Fruit fly (Drosophila melanogaster) whole organism, embryonic: ENCODE data around the gene CG10347.

Source experiments
- Adf1 ChIP-seq: fragments of 200-800 bp; sonication (Bioruptor generic); IDR thresholded peaks from 2 replicates; pipeline ENCODE4 v1.3.6; 2022; ENCODE audit warnings: missing biosample characterization, missing genetic modification characterization
- Bdp1 ChIP-seq: fragments of 200-800 bp; sonication (Bioruptor generic); optimal IDR thresholded peaks from 3 replicates; lab custom pipeline; 2016; ENCODE audit warnings: missing biosample characterization, missing genetic modification characterization
- CG10654 ChIP-seq: fragments of 200-800 bp; sonication (Bioruptor generic); optimal IDR thresholded peaks from 2 replicates; lab custom pipeline; 2016; ENCODE audit warnings: missing biosample characterization, missing genetic modification characterization
- CG11093 ChIP-seq: fragments of 200-800 bp; sonication (Bioruptor generic); IDR thresholded peaks from 3 replicates; pipeline ENCODE4 v1.3.6; 2022; ENCODE audit warnings: missing biosample characterization, missing genetic modification characterization
- CG11398 ChIP-seq: fragments of 200-800 bp; sonication (Bioruptor generic); optimal IDR thresholded peaks from 2 replicates; lab custom pipeline; 2016; ENCODE audit warnings: missing biosample characterization, missing genetic modification characterization
- CG12659 ChIP-seq: fragments of 200-800 bp; sonication (Bioruptor generic); optimal IDR thresholded peaks from 3 replicates; lab custom pipeline; 2017; ENCODE audit warnings: mild to moderate bottlenecking, missing biosample characterization, missing genetic modification reagents, missing genetic modification characterization
- CG15011 ChIP-seq: fragments of 200-800 bp; sonication (Bioruptor generic); optimal IDR thresholded peaks from 3 replicates; lab custom pipeline; 2018; ENCODE audit warnings: missing biosample characterization, mild to moderate bottlenecking, missing genetic modification characterization
- CG15073 ChIP-seq: fragments of 200-800 bp; sonication (Bioruptor generic); optimal IDR thresholded peaks from 2 replicates; lab custom pipeline; 2016; ENCODE audit warnings: missing biosample characterization, missing genetic modification characterization
- CG18476 ChIP-seq: fragments of 200-800 bp; sonication (Bioruptor generic); optimal IDR thresholded peaks from 2 replicates; lab custom pipeline; 2016; ENCODE audit warnings: missing biosample characterization, mild to moderate bottlenecking, missing genetic modification characterization
- CG2678 ChIP-seq: fragments of 200-800 bp; sonication (Bioruptor generic); optimal IDR thresholded peaks from 3 replicates; lab custom pipeline; 2019; ENCODE audit warnings: missing biosample characterization, mild to moderate bottlenecking, missing genetic modification characterization, moderate library complexity
- CG2712 ChIP-seq: fragments of 200-800 bp; optimal IDR thresholded peaks from 3 replicates; lab custom pipeline; 2019; ENCODE audit warnings: missing biosample characterization, mild to moderate bottlenecking, missing genetic modification characterization, moderate library complexity
- CG31365 ChIP-seq: fragments of 200-800 bp; sonication (Bioruptor generic); optimal IDR thresholded peaks from 2 replicates; lab custom pipeline; 2018; ENCODE audit warnings: missing biosample characterization, mild to moderate bottlenecking, missing genetic modification characterization
- CG3995 ChIP-seq: fragments of 200-800 bp; sonication (Bioruptor generic); optimal IDR thresholded peaks from 3 replicates; lab custom pipeline; 2016; ENCODE audit warnings: missing biosample characterization, missing genetic modification characterization
- CG6813 ChIP-seq: fragments of 200-800 bp; sonication (Bioruptor generic); optimal IDR thresholded peaks from 2 replicates; lab custom pipeline; 2017; ENCODE audit warnings: missing biosample characterization, missing genetic modification characterization, mild to moderate bottlenecking, moderate library complexity, missing genetic modification reagents
- CG7271 ChIP-seq: fragments of 200-800 bp; sonication (Bioruptor generic); optimal IDR thresholded peaks from 2 replicates; lab custom pipeline; 2018; ENCODE audit warnings: missing biosample characterization, mild to moderate bottlenecking, missing genetic modification characterization, moderate library complexity
- CG7357 ChIP-seq: fragments of 200-800 bp; sonication (Bioruptor generic); IDR thresholded peaks from 3 replicates; pipeline ENCODE4 v1.3.6; 2022; ENCODE audit warnings: missing biosample characterization, missing genetic modification characterization
- CG7963 ChIP-seq: fragments of 200-800 bp; sonication (Bioruptor generic); IDR thresholded peaks from 3 replicates; pipeline ENCODE4 v1.3.6; 2022; ENCODE audit warnings: missing biosample characterization, missing genetic modification characterization; ENCODE audit not compliant: partially characterized antibody
- CG7987 ChIP-seq: fragments of 200-800 bp; sonication (Bioruptor generic); optimal IDR thresholded peaks from 2 replicates; lab custom pipeline; 2018; ENCODE audit warnings: missing biosample characterization, mild to moderate bottlenecking, missing genetic modification characterization, moderate library complexity
- CG8944 ChIP-seq: fragments of 200-800 bp; sonication (Bioruptor generic); optimal IDR thresholded peaks from 3 replicates; lab custom pipeline; 2016; ENCODE audit warnings: missing biosample characterization, missing genetic modification characterization
- CG9727 ChIP-seq: fragments of 200-800 bp; sonication (Bioruptor generic); optimal IDR thresholded peaks from 3 replicates; lab custom pipeline; 2017; ENCODE audit warnings: missing biosample characterization, mild to moderate bottlenecking, missing genetic modification characterization
- CG9876 ChIP-seq: fragments of 200-800 bp; sonication (Bioruptor generic); optimal IDR thresholded peaks from 2 replicates; lab custom pipeline; 2016; ENCODE audit warnings: missing biosample characterization, missing genetic modification characterization
- CG9932 ChIP-seq: fragments of 200-800 bp; sonication (Bioruptor generic); IDR thresholded peaks from 2 replicates; pipeline ENCODE4 v1.3.6; 2022; ENCODE audit warnings: missing biosample characterization, missing genetic modification characterization
- Dip2 ChIP-seq: fragments of 200-800 bp; sonication (Bioruptor generic); IDR thresholded peaks from 2 replicates; pipeline ENCODE4 v1.3.6; 2022; ENCODE audit warnings: missing biosample characterization, missing genetic modification characterization
- H15 ChIP-seq: fragments of 200-800 bp; sonication (Bioruptor generic); IDR thresholded peaks from 3 replicates; pipeline ENCODE4 v1.3.6; 2022; ENCODE audit warnings: missing biosample characterization, missing genetic modification characterization
- HLH54F ChIP-seq: fragments of 200-800 bp; sonication (Bioruptor generic); optimal IDR thresholded peaks from 3 replicates; lab custom pipeline; 2016; ENCODE audit warnings: missing biosample characterization, missing genetic modification characterization
- Hmr ChIP-seq: fragments of 200-800 bp; sonication (Bioruptor generic); optimal IDR thresholded peaks from 3 replicates; lab custom pipeline; 2017; ENCODE audit warnings: mild to moderate bottlenecking, missing biosample characterization, missing genetic modification reagents, missing genetic modification characterization
- Lim3 ChIP-seq: fragments of 200-800 bp; sonication (Bioruptor generic); IDR thresholded peaks from 2 replicates; pipeline ENCODE4 v1.3.6; 2022; ENCODE audit warnings: missing biosample characterization, missing genetic modification characterization
- MBD-R2 ChIP-seq: fragments of 200-800 bp; sonication (Bioruptor generic); IDR thresholded peaks from 2 replicates; pipeline ENCODE4 v1.3.6; 2022; ENCODE audit warnings: missing biosample characterization, missing genetic modification characterization
- Med ChIP-seq: fragments of 200-800 bp; sonication (Bioruptor generic); peaks from one replicate; lab custom pipeline; 2016; ENCODE audit warnings: missing biosample characterization, missing genetic modification characterization, mild to moderate bottlenecking, inconsistent platforms, moderate library complexity
- NC2β ChIP-seq: fragments of 200-800 bp; sonication (Bioruptor generic); optimal IDR thresholded peaks from 2 replicates; lab custom pipeline; 2016; ENCODE audit warnings: missing biosample characterization, missing genetic modification characterization
- NFAT ChIP-seq: fragments of 200-800 bp; sonication (Bioruptor generic); IDR thresholded peaks from 2 replicates; pipeline ENCODE4 v1.3.6; 2022; ENCODE audit warnings: missing biosample characterization, missing genetic modification characterization
- NfI ChIP-seq: fragments of 200-800 bp; sonication (Bioruptor generic); optimal IDR thresholded peaks from 3 replicates; lab custom pipeline; 2018; ENCODE audit warnings: missing biosample characterization, mild to moderate bottlenecking, missing genetic modification characterization, moderate library complexity
- Rfx ChIP-seq: fragments of 200-800 bp; sonication (Bioruptor generic); IDR thresholded peaks from 2 replicates; pipeline ENCODE4 v1.3.6; 2022; ENCODE audit warnings: missing biosample characterization, missing genetic modification characterization
- Xbp1 ChIP-seq: fragments of 200-800 bp; sonication (Bioruptor generic); optimal IDR thresholded peaks from 3 replicates; lab custom pipeline; 2016; ENCODE audit warnings: missing biosample characterization, mild to moderate bottlenecking, missing genetic modification characterization
- ab ChIP-seq: fragments of 200-800 bp; sonication (Bioruptor generic); optimal IDR thresholded peaks from 2 replicates; lab custom pipeline; 2016; ENCODE audit warnings: missing biosample characterization, missing genetic modification characterization
- ato ChIP-seq: fragments of 200-800 bp; sonication (Bioruptor generic); IDR thresholded peaks from 2 replicates; pipeline ENCODE4 v1.3.6; 2022; ENCODE audit warnings: missing biosample characterization, missing genetic modification characterization; ENCODE audit not compliant: partially characterized antibody
- bbx ChIP-seq: fragments of 200-800 bp; sonication (Bioruptor generic); IDR thresholded peaks from 2 replicates; pipeline ENCODE4 v1.3.6; 2022; ENCODE audit warnings: missing biosample characterization, missing genetic modification characterization; ENCODE audit not compliant: partially characterized antibody
- cad ChIP-seq: fragments of >200 bp; optimal IDR thresholded peaks from 2 replicates; lab custom pipeline; 2017; ENCODE audit warnings: missing biosample characterization, missing genetic modification characterization
- chn ChIP-seq: fragments of 200-800 bp; sonication (Bioruptor generic); optimal IDR thresholded peaks from 2 replicates; lab custom pipeline; 2016; ENCODE audit warnings: missing biosample characterization, missing genetic modification characterization
- dmrt99B ChIP-seq: fragments of 200-800 bp; sonication (Bioruptor generic); optimal IDR thresholded peaks from 2 replicates; lab custom pipeline; 2018; ENCODE audit warnings: missing biosample characterization, mild to moderate bottlenecking, missing genetic modification characterization, moderate library complexity
- lbe ChIP-seq: fragments of 200-800 bp; sonication (Bioruptor generic); optimal IDR thresholded peaks from 2 replicates; lab custom pipeline; 2016; ENCODE audit warnings: missing biosample characterization, mild to moderate bottlenecking, missing genetic modification characterization
- maf-S ChIP-seq: fragments of 200-800 bp; sonication (Bioruptor generic); optimal IDR thresholded peaks from 2 replicates; lab custom pipeline; 2016; ENCODE audit warnings: missing biosample characterization, missing genetic modification characterization
- nerfin-2 ChIP-seq: fragments of 200-800 bp; sonication (Bioruptor generic); IDR thresholded peaks from 2 replicates; pipeline ENCODE4 v1.3.6; 2022; ENCODE audit warnings: missing biosample characterization, missing genetic modification characterization; ENCODE audit not compliant: partially characterized antibody
- otp ChIP-seq: fragments of 200-800 bp; sonication (Bioruptor generic); IDR thresholded peaks from 3 replicates; pipeline ENCODE4, ENCODE4 v1.3.6; 2022; ENCODE audit warnings: missing biosample characterization, missing genetic modification characterization
- prd ChIP-seq, 3 experiments: fragments of >200 bp in 2 of 3; fragments of 200-800 bp in 1 of 3; sonication (Bioruptor generic) in 1 of 3; optimal IDR thresholded peaks in 2 of 3; IDR thresholded peaks in 1 of 3; 2 replicates in 2 of 3; 3 replicates in 1 of 3; pipeline versions ENCODE4 v1.3.6 to Lab custom; 2017 to 2022; ENCODE audit warnings: missing biosample characterization in 1 of 3, missing genetic modification characterization in 1 of 3
- pzg ChIP-seq: fragments of 200-800 bp; sonication (Bioruptor generic); optimal IDR thresholded peaks from 3 replicates; lab custom pipeline; 2018; ENCODE audit warnings: missing biosample characterization, mild to moderate bottlenecking, missing genetic modification characterization, moderate library complexity
- sens ChIP-seq: fragments of 200-800 bp; sonication (Bioruptor generic); peaks from one replicate; lab custom pipeline; 2016; ENCODE audit warnings: missing biosample characterization, missing genetic modification characterization
- tna ChIP-seq: fragments of 200-800 bp; sonication (Bioruptor generic); IDR thresholded peaks from 2 replicates; pipeline ENCODE4 v1.3.6; 2022; ENCODE audit warnings: missing biosample characterization, missing genetic modification characterization; ENCODE audit not compliant: partially characterized antibody
- twi ChIP-seq: fragments of 200-800 bp; optimal IDR thresholded peaks from 2 replicates; lab custom pipeline; 2019; ENCODE audit warnings: missing biosample characterization, mild to moderate bottlenecking, missing genetic modification characterization, moderate library complexity
- yki ChIP-seq: fragments of >200 bp; optimal IDR thresholded peaks from 3 replicates; lab custom pipeline; 2018
- zen ChIP-seq: fragments of 200-800 bp; sonication (Bioruptor generic); optimal IDR thresholded peaks from 3 replicates; lab custom pipeline; 2018; ENCODE audit warnings: missing biosample characterization, mild to moderate bottlenecking, missing genetic modification characterization, moderate library complexity

The CG10347 gene

DNA sequence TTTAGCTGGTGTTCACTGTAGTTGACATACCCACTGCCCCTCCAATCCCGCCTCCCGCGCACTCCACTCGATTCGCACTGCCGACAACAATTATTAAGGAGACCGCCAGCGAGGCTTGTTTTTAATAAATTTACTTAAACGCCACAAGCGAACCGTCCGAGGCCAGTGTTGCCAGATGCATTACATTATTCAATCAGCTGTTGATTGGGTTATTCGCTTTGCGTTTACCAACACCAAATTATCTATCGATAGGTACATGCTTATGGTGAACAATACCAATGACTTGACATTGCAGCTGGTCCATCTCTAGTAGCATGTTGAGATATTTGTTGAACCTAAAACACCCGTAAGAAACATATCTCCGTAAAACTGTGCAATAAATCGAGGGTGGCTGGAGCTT lies 32.2 kb upstream of the CG10347 start, which contains the start of the genes CG10353 and SelG (continued):
- TF ChIP-seq CG9727 (GFP tag; lab: Kevin White, UChicago): no peak
- TF ChIP-seq bbx (GFP tag; lab: Robert Waterston, UW): peak; percentile 86
- no peak for TF ChIP-seq cad (GFP tag; lab: Kevin White, UChicago)
- TF ChIP-seq Adf1 (GFP tag; lab: Robert Waterston, UW): no peak
- peak; percentile 93 for TF ChIP-seq pzg (GFP tag; lab: Kevin White, UChicago)
- TF ChIP-seq CG7357 (GFP tag; lab: Robert Waterston, UW): no peak
- TF ChIP-seq Rfx (GFP tag; lab: Robert Waterston, UW): peak; percentile 59
- no peak for TF ChIP-seq CG15011 (GFP tag; lab: Kevin White, UChicago)
- peak; percentile 4 for TF ChIP-seq twi (tag; lab: Kevin White, UChicago)
- TF ChIP-seq CG8944 (GFP tag; lab: Kevin White, UChicago): peak; percentile 46
- peak; percentile 5 for TF ChIP-seq CG11398 (GFP tag; lab: Kevin White, UChicago)
- no peak for TF ChIP-seq CG7271
- no peak for TF ChIP-seq CG31365
- TF ChIP-seq HLH54F (GFP tag; lab: Kevin White, UChicago): peak; percentile 56
- TF ChIP-seq NFAT (GFP tag; lab: Robert Waterston, UW): peak; percentile 47; the same call in 1 of the 2 replicates
- no peak for TF ChIP-seq prd (optimal IDR thresholded peaks at IDR 0.05; lab: Kevin White, UChicago)
- TF ChIP-seq prd (GFP tag; IDR thresholded peaks at IDR 0.05; lab: Robert Waterston, UW): 0 out of 3 replicates have a peak, but pooled peaks have one; percentile 12
- peak; percentile 51 for TF ChIP-seq Bdp1 (GFP tag; lab: Kevin White, UChicago)
- TF ChIP-seq nerfin-2 (GFP tag; lab: Robert Waterston, UW): peak; percentile 56; the same call in 1 of the 2 replicates
- TF ChIP-seq otp (GFP tag; lab: Robert Waterston, UW): no peak
- no peak for TF ChIP-seq Lim3 (GFP tag; lab: Robert Waterston, UW)
- peak; percentile 85 for TF ChIP-seq sens (GFP tag; lab: Kevin White, UChicago)
- TF ChIP-seq MBD-R2: peak; percentile 91
- no peak for TF ChIP-seq CG15073 (GFP tag; lab: Kevin White, UChicago)
- no peak for TF ChIP-seq CG11093 (GFP tag; lab: Robert Waterston, UW)
- no peak for TF ChIP-seq CG18476 (GFP tag; lab: Kevin White, UChicago)
- TF ChIP-seq zen: peak; percentile 25
- TF ChIP-seq CG7963: peak; percentile 63; the same call in 2 of the 3 replicates
- TF ChIP-seq lbe (GFP tag; lab: Kevin White, UChicago): peak; percentile 31
- TF ChIP-seq CG2678 (tag; lab: Kevin White, UChicago): peak; percentile 13
- peak; percentile 45 for TF ChIP-seq CG7987 (GFP tag; lab: Kevin White, UChicago)
- TF ChIP-seq ato (GFP tag; lab: Robert Waterston, UW): peak; percentile 80
- TF ChIP-seq Med (GFP tag; lab: Kevin White, UChicago): peak; percentile 94
- peak; percentile 76 for TF ChIP-seq CG3995
- TF ChIP-seq tna: peak; percentile 65
- peak; percentile 26 for TF ChIP-seq NfI (GFP tag; lab: Kevin White, UChicago)
- no peak for TF ChIP-seq CG9876
- no peak for TF ChIP-seq H15
- peak; percentile 62 for TF ChIP-seq NC2β (GFP tag; lab: Kevin White, UChicago)
- peak; percentile 30 for TF ChIP-seq chn (GFP tag; lab: Kevin White, UChicago)
- peak; percentile 67 for TF ChIP-seq CG9932 (GFP tag; lab: Robert Waterston, UW)
- TF ChIP-seq Hmr (GFP tag; lab: Kevin White, UChicago): peak; percentile 32
- no peak for TF ChIP-seq ab
- no peak for TF ChIP-seq CG6813 (GFP tag; lab: Kevin White, UChicago)
- TF ChIP-seq maf-S (GFP tag; lab: Kevin White, UChicago): peak; percentile 44
- peak; percentile 42 for TF ChIP-seq Xbp1 (GFP tag; lab: Kevin White, UChicago)
- TF ChIP-seq CG10654 (GFP tag; lab: Kevin White, UChicago): no peak
- peak; percentile 73 for TF ChIP-seq CG12659
- TF ChIP-seq dmrt99B (tag; lab: Kevin White, UChicago): no peak
- TF ChIP-seq yki (lab: Kevin White, UChicago): no peak
- TF ChIP-seq CG2712 (tag; lab: Kevin White, UChicago): peak; percentile 61
- no peak for TF ChIP-seq Dip2 (GFP tag; lab: Robert Waterston, UW)
